Worm (Caenorhabditis elegans) whole organism, L1 larva: Measurements from ENCODE around the gene Y46G5A.47.

Experiments
- egl-13 ChIP-seq: sonication (generic microtip); optimal IDR thresholded peaks from 2 replicates; lab custom pipeline; 2016; ENCODE audit warnings: missing genotype, missing genetic modification reagents, missing genetic modification characterization, missing compliant biosample characterization
- elt-2 ChIP-seq: sonication (generic microtip); optimal IDR thresholded peaks from 2 replicates; lab custom pipeline; 2016; ENCODE audit warnings: missing genetic modification characterization, mild to moderate bottlenecking, inconsistent platforms, missing compliant biosample characterization, missing genetic modification reagents
- skn-1 ChIP-seq: fragments of 150-350 bp; optimal IDR thresholded peaks from 2 replicates; lab custom pipeline; 2014; ENCODE audit warnings: missing biosample characterization, missing genetic modification characterization
- unc-130 ChIP-seq: fragments of 150-350 bp; optimal IDR thresholded peaks from 2 replicates; lab custom pipeline; 2017; ENCODE audit warnings: missing biosample characterization, missing genetic modification characterization, inconsistent platforms
- unc-62 ChIP-seq: fragments of 150-350 bp; optimal IDR thresholded peaks from 2 replicates; lab custom pipeline; 2014; ENCODE audit warnings: missing biosample characterization, missing genetic modification reagents, missing genetic modification characterization

DNA sequence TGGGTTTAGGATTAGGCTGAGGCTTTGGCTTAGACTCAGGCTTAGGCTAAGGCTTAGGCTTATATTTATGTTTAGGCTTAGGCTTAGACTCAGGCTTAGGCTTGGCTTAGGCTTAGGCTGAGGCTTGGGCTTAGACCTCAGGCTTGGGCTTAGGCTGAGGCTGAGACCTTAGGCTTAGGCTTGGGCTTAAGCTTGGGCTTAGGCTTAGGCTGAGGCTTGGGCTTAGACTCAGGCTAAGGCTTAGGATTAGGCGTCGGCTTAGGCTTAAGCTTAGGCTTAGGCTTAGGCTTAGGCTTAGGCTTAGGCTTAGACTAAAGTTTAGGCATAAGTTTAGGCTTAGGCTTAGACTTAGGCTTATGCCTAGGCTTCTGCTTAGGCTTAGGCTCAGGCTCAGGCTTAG, 19.4 kb upstream of the Y46G5A.47 start:
- no peak for TF ChIP-seq elt-2 (tag; lab: Kevin White, UChicago)
- no peak for TF ChIP-seq egl-13 (tag; lab: Kevin White, UChicago)
- TF ChIP-seq unc-130 (tag; lab: Kevin White, UChicago) = no peak
- no peak for TF ChIP-seq skn-1 (tag; lab: Kevin White, UChicago)
- TF ChIP-seq unc-62 = no peak
